Fruit fly (Drosophila melanogaster) whole organism, embryonic: Measurements from ENCODE around the gene Sld5.
A peak's percentile ranks its signal among the peaks of the same experiment; 100 is the strongest.

Source experiments
- C15 ChIP-seq: fragments of 200-800 bp; sonication (Bioruptor generic); IDR thresholded peaks from 3 replicates; pipeline ENCODE4 v1.3.6; 2022; ENCODE audit warnings: missing biosample characterization, missing genetic modification characterization
- CG1024 ChIP-seq: fragments of 200-800 bp; sonication (Bioruptor generic); IDR thresholded peaks from 2 replicates; pipeline ENCODE4 v1.3.6; 2022; ENCODE audit warnings: missing biosample characterization, missing genetic modification characterization
- CG10565 ChIP-seq: fragments of 200-800 bp; sonication (Bioruptor generic); optimal IDR thresholded peaks from 3 replicates; lab custom pipeline; 2016; ENCODE audit warnings: missing biosample characterization, mild to moderate bottlenecking, missing genetic modification characterization
- CG12155 ChIP-seq: fragments of 200-800 bp; sonication (Bioruptor generic); optimal IDR thresholded peaks from 3 replicates; lab custom pipeline; 2016; ENCODE audit warnings: missing biosample characterization, missing genetic modification characterization
- CG12769 ChIP-seq: fragments of 200-800 bp; sonication (Bioruptor generic); optimal IDR thresholded peaks from 2 replicates; lab custom pipeline; 2019; ENCODE audit warnings: missing biosample characterization, mild to moderate bottlenecking, missing genetic modification characterization, moderate library complexity
- CG16779 ChIP-seq: fragments of 200-800 bp; sonication (Bioruptor generic); IDR thresholded peaks from 2 replicates; pipeline ENCODE4 v1.3.6; 2022; ENCODE audit warnings: missing biosample characterization, missing genetic modification characterization
- CG17361 ChIP-seq: fragments of 200-800 bp; sonication (Bioruptor generic); IDR thresholded peaks from 3 replicates; pipeline ENCODE4 v1.3.6; 2022; ENCODE audit warnings: missing biosample characterization, missing genetic modification characterization
- CG17802 ChIP-seq: fragments of 200-800 bp; sonication (Bioruptor generic); optimal IDR thresholded peaks from 2 replicates; lab custom pipeline; 2018; ENCODE audit warnings: missing biosample characterization, mild to moderate bottlenecking, missing genetic modification characterization, moderate library complexity
- CG2120 ChIP-seq: fragments of 200-800 bp; sonication (Bioruptor generic); optimal IDR thresholded peaks from 3 replicates; lab custom pipeline; 2016; ENCODE audit warnings: missing biosample characterization, missing genetic modification characterization
- CG4424 ChIP-seq: fragments of 200-800 bp; sonication (Bioruptor generic); optimal IDR thresholded peaks from 3 replicates; lab custom pipeline; 2016; ENCODE audit warnings: missing biosample characterization, missing genetic modification characterization
- CG4820 ChIP-seq: fragments of 200-800 bp; sonication (Bioruptor generic); optimal IDR thresholded peaks from 3 replicates; lab custom pipeline; 2016; ENCODE audit warnings: missing biosample characterization, missing genetic modification characterization
- CG5180 ChIP-seq: fragments of 200-800 bp; sonication (Bioruptor generic); optimal IDR thresholded peaks from 3 replicates; lab custom pipeline; 2017; ENCODE audit warnings: missing biosample characterization, missing genetic modification characterization, mild to moderate bottlenecking, moderate library complexity, missing genetic modification reagents
- CG6272 ChIP-seq: fragments of 200-800 bp; sonication (Bioruptor generic); IDR thresholded peaks from 2 replicates; pipeline ENCODE4 v1.3.6; 2022; ENCODE audit warnings: missing biosample characterization, missing genetic modification characterization
- CG7357 ChIP-seq: fragments of 200-800 bp; sonication (Bioruptor generic); IDR thresholded peaks from 3 replicates; pipeline ENCODE4 v1.3.6; 2022; ENCODE audit warnings: missing biosample characterization, missing genetic modification characterization
- CG9437 ChIP-seq: fragments of 200-800 bp; sonication (Bioruptor generic); optimal IDR thresholded peaks from 2 replicates; lab custom pipeline; 2018; ENCODE audit warnings: missing biosample characterization, mild to moderate bottlenecking, missing genetic modification characterization
- Dad ChIP-seq: fragments of 200-800 bp; sonication (Bioruptor generic); optimal IDR thresholded peaks from 3 replicates; lab custom pipeline; 2016; ENCODE audit warnings: missing biosample characterization, missing genetic modification characterization
- Drgx ChIP-seq: fragments of 200-800 bp; sonication (Bioruptor generic); IDR thresholded peaks from 2 replicates; pipeline ENCODE4 v1.3.6; 2022; ENCODE audit warnings: missing biosample characterization, missing genetic modification characterization
- Eip74EF ChIP-seq, 2 experiments: fragments of 200-800 bp in 1 of 2; fragments of >200 bp in 1 of 2; sonication (Bioruptor generic) in 1 of 2; optimal IDR thresholded peaks; 2 replicates each; lab custom pipeline; 2017 to 2019; ENCODE audit warnings: missing biosample characterization in 2 of 2, missing genetic modification characterization in 2 of 2, mild to moderate bottlenecking in 1 of 2, moderate library complexity in 1 of 2
- HHEX ChIP-seq: fragments of 200-800 bp; sonication (Bioruptor generic); optimal IDR thresholded peaks from 3 replicates; lab custom pipeline; 2017; ENCODE audit warnings: missing biosample characterization, mild to moderate bottlenecking, missing genetic modification characterization, missing genetic modification reagents
- Hey ChIP-seq: fragments of 200-800 bp; sonication (Bioruptor generic); optimal IDR thresholded peaks from 3 replicates; lab custom pipeline; 2018; ENCODE audit warnings: missing biosample characterization, mild to moderate bottlenecking, missing genetic modification characterization
- Med ChIP-seq: fragments of 200-800 bp; sonication (Bioruptor generic); peaks from one replicate; lab custom pipeline; 2016; ENCODE audit warnings: missing biosample characterization, missing genetic modification characterization, mild to moderate bottlenecking, inconsistent platforms, moderate library complexity
- Meics ChIP-seq: fragments of 200-800 bp; sonication (Bioruptor generic); optimal IDR thresholded peaks from 2 replicates; lab custom pipeline; 2017; ENCODE audit warnings: missing biosample characterization, mild to moderate bottlenecking, missing genetic modification characterization
- Mes4 ChIP-seq: fragments of 200-800 bp; sonication (Bioruptor generic); optimal IDR thresholded peaks from 2 replicates; lab custom pipeline; 2016; ENCODE audit warnings: missing biosample characterization, missing genetic modification characterization
- al ChIP-seq: fragments of 200-800 bp; sonication (Bioruptor generic); IDR thresholded peaks from 2 replicates; pipeline ENCODE4 v1.3.6; 2022; ENCODE audit warnings: missing biosample characterization, missing genetic modification characterization
- ap ChIP-seq: fragments of 200-800 bp; sonication (Bioruptor generic); IDR thresholded peaks from 2 replicates; pipeline ENCODE4 v1.3.6; 2022; ENCODE audit warnings: missing biosample characterization, missing genetic modification characterization
- bab2 ChIP-seq: fragments of 200-800 bp; sonication (Bioruptor generic); optimal IDR thresholded peaks from 2 replicates; lab custom pipeline; 2016; ENCODE audit warnings: missing biosample characterization, missing genetic modification characterization
- bigmax ChIP-seq: fragments of 200-800 bp; sonication (Bioruptor generic); optimal IDR thresholded peaks from 2 replicates; lab custom pipeline; 2018; ENCODE audit warnings: missing biosample characterization, mild to moderate bottlenecking, missing genetic modification characterization
- br ChIP-seq: fragments of >200 bp; optimal IDR thresholded peaks from 2 replicates; lab custom pipeline; 2017
- bsh ChIP-seq, 2 experiments: fragments of 200-800 bp; sonication (Bioruptor generic); optimal IDR thresholded peaks; 2 replicates each; lab custom pipeline; 2017 to 2018; ENCODE audit warnings: mild to moderate bottlenecking in 2 of 2, missing biosample characterization in 2 of 2, missing genetic modification characterization in 2 of 2, moderate library complexity in 1 of 2
- cato ChIP-seq: fragments of 200-800 bp; sonication (Bioruptor generic); optimal IDR thresholded peaks from 2 replicates; lab custom pipeline; 2016; ENCODE audit warnings: missing biosample characterization, missing genetic modification characterization, borderline replicate concordance
- chinmo ChIP-seq: fragments of 200-800 bp; sonication (Bioruptor generic); IDR thresholded peaks from 4 replicates; pipeline ENCODE4 v1.3.6; 2022; ENCODE audit warnings: missing biosample characterization, missing genetic modification characterization; ENCODE audit not compliant: partially characterized antibody
- crol ChIP-seq: fragments of 200-800 bp; sonication (Bioruptor generic); IDR thresholded peaks from 2 replicates; pipeline ENCODE4 v1.3.6; 2022; ENCODE audit warnings: missing biosample characterization, missing genetic modification characterization
- crp ChIP-seq, 2 experiments: fragments of 200-800 bp; sonication (Bioruptor generic); optimal IDR thresholded peaks; 2 replicates in 1 of 2; 3 replicates in 1 of 2; lab custom pipeline; 2017; ENCODE audit warnings: missing biosample characterization in 2 of 2, missing genetic modification characterization in 2 of 2, mild to moderate bottlenecking in 1 of 2, moderate library complexity in 1 of 2
- cwo ChIP-seq: fragments of 200-800 bp; sonication (Bioruptor generic); optimal IDR thresholded peaks from 3 replicates; lab custom pipeline; 2017; ENCODE audit warnings: missing biosample characterization, missing genetic modification characterization, mild to moderate bottlenecking, moderate library complexity, missing genetic modification reagents
- disco-r ChIP-seq: fragments of 200-800 bp; sonication (Bioruptor generic); optimal IDR thresholded peaks from 2 replicates; lab custom pipeline; 2016; ENCODE audit warnings: missing biosample characterization, missing genetic modification characterization
- dm ChIP-seq: fragments of 200-800 bp; sonication (Bioruptor generic); optimal IDR thresholded peaks from 3 replicates; lab custom pipeline; 2016; ENCODE audit warnings: missing biosample characterization, missing genetic modification characterization
- esg ChIP-seq: fragments of 200-800 bp; sonication (Bioruptor generic); conservative IDR thresholded peaks from 2 replicates; pipeline ENCODE4 v1.3.6; 2022; ENCODE audit warnings: missing biosample characterization, missing genetic modification characterization
- ftz-f1 ChIP-seq: fragments of 200-800 bp; sonication (Bioruptor generic); optimal IDR thresholded peaks from 2 replicates; lab custom pipeline; 2016; ENCODE audit warnings: missing biosample characterization, missing genetic modification characterization
- fu2 ChIP-seq: fragments of 200-800 bp; sonication (Bioruptor generic); optimal IDR thresholded peaks from 2 replicates; lab custom pipeline; 2016; ENCODE audit warnings: missing biosample characterization, missing genetic modification characterization
- gro ChIP-seq: fragments of 200-800 bp; sonication (Bioruptor generic); optimal IDR thresholded peaks from 2 replicates; lab custom pipeline; 2016; ENCODE audit warnings: missing biosample characterization, missing genetic modification characterization
- kay ChIP-seq: fragments of 200-800 bp; sonication (Bioruptor generic); optimal IDR thresholded peaks from 2 replicates; lab custom pipeline; 2016; ENCODE audit warnings: missing biosample characterization, missing genetic modification characterization
- mirr ChIP-seq: fragments of 200-800 bp; sonication (Bioruptor generic); optimal IDR thresholded peaks from 3 replicates; lab custom pipeline; 2018; ENCODE audit warnings: missing biosample characterization, mild to moderate bottlenecking, missing genetic modification characterization
- mld ChIP-seq: fragments of 200-800 bp; sonication (Bioruptor generic); IDR thresholded peaks from 3 replicates; pipeline ENCODE4 v1.3.6; 2022; ENCODE audit warnings: missing biosample characterization, missing genetic modification characterization; ENCODE audit not compliant: partially characterized antibody
- nau ChIP-seq: fragments of 200-800 bp; sonication (Bioruptor generic); optimal IDR thresholded peaks from 3 replicates; lab custom pipeline; 2017; ENCODE audit warnings: missing biosample characterization, mild to moderate bottlenecking, missing genetic modification characterization, missing genetic modification reagents
- so ChIP-seq: fragments of 200-800 bp; sonication (Bioruptor generic); IDR thresholded peaks from 3 replicates; pipeline ENCODE4 v1.3.6; 2022; ENCODE audit warnings: missing biosample characterization, missing genetic modification characterization
- sr ChIP-seq: fragments of 200-800 bp; sonication (Bioruptor generic); IDR thresholded peaks from 3 replicates; pipeline ENCODE4 v1.3.6; 2022; ENCODE audit warnings: missing biosample characterization, missing genetic modification characterization
- tna ChIP-seq: fragments of 200-800 bp; sonication (Bioruptor generic); IDR thresholded peaks from 2 replicates; pipeline ENCODE4 v1.3.6; 2022; ENCODE audit warnings: missing biosample characterization, missing genetic modification characterization; ENCODE audit not compliant: partially characterized antibody
- wdn ChIP-seq: fragments of 200-800 bp; sonication (Bioruptor generic); IDR thresholded peaks from 2 replicates; pipeline ENCODE4 v1.3.6; 2022; ENCODE audit warnings: missing biosample characterization, missing genetic modification characterization
- zen ChIP-seq: fragments of 200-800 bp; sonication (Bioruptor generic); optimal IDR thresholded peaks from 3 replicates; lab custom pipeline; 2018; ENCODE audit warnings: missing biosample characterization, mild to moderate bottlenecking, missing genetic modification characterization, moderate library complexity
- zfh2 ChIP-seq: fragments of 200-800 bp; sonication (Bioruptor generic); optimal IDR thresholded peaks from 2 replicates; lab custom pipeline; 2016; ENCODE audit warnings: missing biosample characterization, missing genetic modification characterization

Sld5 gene

DNA sequence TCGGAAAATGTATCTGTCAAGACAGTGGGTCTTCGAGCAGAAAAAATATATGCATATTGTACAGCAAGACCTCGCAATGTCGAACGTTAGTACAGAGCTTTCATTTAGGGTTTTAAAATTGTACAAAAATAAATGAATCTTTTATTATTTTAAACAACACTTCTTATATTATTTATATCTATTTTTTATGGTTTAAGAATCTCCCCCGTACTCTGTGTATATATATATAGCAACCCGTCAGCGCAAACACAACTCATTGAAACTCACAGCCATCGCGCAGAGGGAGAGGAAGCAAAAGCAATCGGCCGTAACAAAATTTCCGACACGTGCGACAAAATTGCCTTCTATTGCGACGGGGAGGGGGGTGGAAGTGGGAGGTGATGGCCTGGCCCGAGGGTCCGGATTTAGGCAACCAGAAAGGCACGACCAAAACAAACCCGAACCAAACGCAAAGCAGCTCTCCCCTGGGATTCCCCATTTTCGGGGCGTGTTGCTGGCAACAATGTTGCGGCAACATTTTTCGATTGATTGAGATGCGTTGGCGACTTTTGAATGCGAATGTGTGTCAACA, 49.7 kb upstream of the Sld5 start (continued):
- TF ChIP-seq cato (GFP tag; lab: Kevin White, UChicago) (no peak), fu2 (no peak), wdn (GFP tag; lab: Robert Waterston, UW) (peak; percentile 65; the same call in 1 of the 2 replicates), Drgx (GFP tag; lab: Robert Waterston, UW) (peak; percentile 80), so (no peak; the same call in 2 of the 3 replicates), zfh2 (no peak), CG4424 (GFP tag; lab: Kevin White, UChicago) (peak; percentile 35), CG7357 (GFP tag; lab: Robert Waterston, UW) (peak; percentile 48), zen (no peak), CG10565 (GFP tag; lab: Kevin White, UChicago) (no peak), CG1024 (GFP tag; lab: Robert Waterston, UW) (no peak), al (GFP tag; lab: Robert Waterston, UW) (peak; percentile 61), ap (GFP tag; lab: Robert Waterston, UW) (0 out of 2 replicates have a peak, but pooled peaks have one; percentile 18), esg (GFP tag; lab: Robert Waterston, UW) (peak; percentile 54), CG2120 (GFP tag; lab: Kevin White, UChicago) (peak; percentile 38), Dad (GFP tag; lab: Kevin White, UChicago) (no peak), mld (GFP tag; lab: Robert Waterston, UW) (no peak), CG9437 (GFP tag; lab: Kevin White, UChicago) (no peak), CG6272 (peak; percentile 44; the same call in 1 of the 2 replicates), nau (peak; percentile 40), crp (GFP tag; optimal IDR thresholded peaks at IDR 0.05; lab: Kevin White, UChicago) (no peak), CG17361 (GFP tag; lab: Robert Waterston, UW) (no peak), Mes4 (GFP tag; lab: Kevin White, UChicago) (no peak), bab2 (GFP tag; lab: Kevin White, UChicago) (no peak), CG12155 (GFP tag; lab: Kevin White, UChicago) (peak; percentile 23), HHEX (GFP tag; lab: Kevin White, UChicago) (peak; percentile 79), kay (GFP tag; lab: Kevin White, UChicago) (no peak), bsh (GFP tag; optimal IDR thresholded peaks at IDR 0.05; lab: Kevin White, UChicago) (no peak), cwo (GFP tag; lab: Kevin White, UChicago) (peak; percentile 99), disco-r (GFP tag; lab: Kevin White, UChicago) (no peak), gro (GFP tag; lab: Kevin White, UChicago) (no peak), br (lab: Kevin White, UChicago) (no peak), dm (GFP tag; lab: Kevin White, UChicago) (no peak)
- TF ChIP-seq, all 482 proteins: peak for 202

dm6 chr3R:26105407-26105806, 49.1 kb upstream of the Sld5 start:
- TF ChIP-seq CG12769 (tag; lab: Kevin White, UChicago) (peak; percentile 28), bigmax (no peak), sr (GFP tag; lab: Robert Waterston, UW) (peak; percentile 75; the same call in 2 of the 3 replicates), Med (GFP tag; lab: Kevin White, UChicago) (peak; percentile 48), Eip74EF (GFP tag; optimal IDR thresholded peaks at IDR 0.05; lab: Kevin White, UChicago) (no peak), CG10565 (GFP tag; lab: Kevin White, UChicago) (no peak), mirr (GFP tag; lab: Kevin White, UChicago) (peak; percentile 39), Meics (GFP tag; lab: Kevin White, UChicago) (no peak), ftz-f1 (peak; percentile 26), CG17802 (tag; lab: Kevin White, UChicago) (no peak), CG16779 (GFP tag; lab: Robert Waterston, UW) (0 out of 2 replicates have a peak, but pooled peaks have one; percentile 19), CG5180 (GFP tag; lab: Kevin White, UChicago) (no peak), C15 (GFP tag; lab: Robert Waterston, UW) (no peak), CG2120 (GFP tag; lab: Kevin White, UChicago) (no peak), tna (0 out of 2 replicates have a peak, but pooled peaks have one; percentile 22), cwo (GFP tag; lab: Kevin White, UChicago) (peak; percentile 30), Hey (tag; lab: Kevin White, UChicago) (peak; percentile 69), CG4820 (GFP tag; lab: Kevin White, UChicago) (no peak), crol (peak; percentile 19; the same call in 1 of the 2 replicates), chinmo (0 out of 4 replicates have a peak, but pooled peaks have one; percentile 23)
